Worm (Caenorhabditis elegans): ENCODE data around the gene apc-2.
A peak's percentile ranks its signal among the peaks of the same experiment; 100 is the strongest.

Gene apc-2

ce11 chrIII:8085355-8085754 lies 4.9 kb downstream of the apc-2 start, which contains the start of the genes K06H7.7 and grp-1:
Gene K06H7.7 (minus strand): TSS chrIII:8085475.
Gene grp-1 (plus strand): TSS chrIII:8085705.
- TF ChIP-seq nhr-12 (tag; optimal IDR thresholded peaks at IDR 0.05) (no peak), nhr-76 (tag; optimal IDR thresholded peaks at IDR 0.05) (no peak), sptf-1 (tag; optimal IDR thresholded peaks at IDR 0.05) (no peak), lin-32 (GFP tag; optimal IDR thresholded peaks at IDR 0.05) (no peak), snpc-4 (tag; optimal IDR thresholded peaks at IDR 0.05) (no peak), M03D4.4 (tag; optimal IDR thresholded peaks at IDR 0.05) (no peak), sem-2 (GFP tag; optimal IDR thresholded peaks at IDR 0.05) (no peak), mls-2 (tag; optimal IDR thresholded peaks at IDR 0.05) (no peak), nhr-237 (tag; optimal IDR thresholded peaks at IDR 0.05) (no peak), ces-1 (GFP tag; optimal IDR thresholded peaks at IDR 0.05) (peak; percentile 82), ceh-43 (GFP tag; optimal IDR thresholded peaks at IDR 0.05) (no peak), nhr-28 (tag; optimal IDR thresholded peaks at IDR 0.05) (no peak), ham-2 (GFP tag; optimal IDR thresholded peaks at IDR 0.05) (no peak), ceh-39 (tag; optimal IDR thresholded peaks at IDR 0.05) (no peak), unc-39 (tag; optimal IDR thresholded peaks at IDR 0.05) (no peak), mab-5 (tag; optimal IDR thresholded peaks at IDR 0.05) (no peak), pha-4 (tag; optimal IDR thresholded peaks at IDR 0.05) (peak; percentile 29), lsy-2 (tag; optimal IDR thresholded peaks at IDR 0.05) (peak; percentile 98), mep-1 (tag; optimal IDR thresholded peaks at IDR 0.05) (peak; percentile 25), drap-1 (GFP tag; optimal IDR thresholded peaks at IDR 0.05) (no peak)

DNA sequence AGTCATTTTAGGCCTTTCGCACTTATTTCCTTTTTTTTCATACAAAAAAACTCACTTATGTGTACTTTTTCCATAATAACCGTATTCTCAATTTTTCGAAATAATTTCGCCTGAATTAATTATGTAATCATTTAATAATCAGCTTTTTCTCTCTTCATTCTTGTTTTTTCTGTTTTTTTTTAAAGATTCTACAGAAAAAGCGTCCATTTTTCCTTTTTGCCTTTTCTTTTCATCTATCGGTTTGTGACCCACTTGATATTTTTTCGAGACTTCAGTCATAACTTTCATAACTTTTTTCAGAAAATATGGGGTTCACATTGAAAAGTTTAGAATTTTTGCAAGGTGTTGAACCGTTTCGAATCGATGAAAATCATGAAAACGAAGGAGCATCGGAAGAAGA lies 7.8 kb downstream of the apc-2 start, which contains the start of gene vms-1:
Gene vms-1 (plus strand): TSS at position 301 of the 400 bp plus-strand sequence.
- TF ChIP-seq lin-32 (GFP tag; optimal IDR thresholded peaks at IDR 0.05) (no peak), sem-2 (GFP tag; optimal IDR thresholded peaks at IDR 0.05) (no peak), elt-1 (tag; optimal IDR thresholded peaks at IDR 0.05; ENCODE audit: borderline replicate concordance, insufficient read depth) (no peak), lsy-2 (tag; optimal IDR thresholded peaks at IDR 0.05) (no peak), nhr-76 (tag; optimal IDR thresholded peaks at IDR 0.05) (no peak)

DNA sequence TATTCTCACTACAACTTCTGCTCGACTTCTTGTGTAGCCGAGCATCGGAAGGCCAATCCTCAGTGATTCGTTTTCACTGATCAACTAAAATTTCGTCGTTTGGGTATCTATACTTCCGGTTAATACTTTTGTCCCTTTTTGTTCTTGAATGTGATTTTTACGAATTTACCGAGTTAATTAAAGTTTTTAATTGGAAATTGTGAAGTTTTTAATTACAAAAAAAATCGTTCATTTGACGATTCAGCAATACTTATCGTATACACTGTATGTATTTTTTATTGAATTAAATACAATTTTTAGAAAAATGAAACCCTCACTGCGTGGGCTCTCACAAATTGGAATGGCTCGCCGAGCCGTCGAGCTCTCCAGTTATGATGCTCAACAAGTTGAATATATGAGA lies 11.0 kb downstream of the apc-2 start, which contains the start of gene idi-1:
Gene idi-1 (plus strand): TSS at position 301 of the 400 bp plus-strand sequence.
- TF ChIP-seq sem-2 (GFP tag; optimal IDR thresholded peaks at IDR 0.05) (no peak), pha-4 (tag; optimal IDR thresholded peaks at IDR 0.05) (no peak), mab-5 (tag; optimal IDR thresholded peaks at IDR 0.05) (no peak), zip-8 (tag; optimal IDR thresholded peaks at IDR 0.05) (no peak), flh-1 (GFP tag; optimal IDR thresholded peaks at IDR 0.05) (no peak), snpc-4 (tag; optimal IDR thresholded peaks at IDR 0.05) (no peak), ham-2 (GFP tag; optimal IDR thresholded peaks at IDR 0.05) (no peak), nhr-12 (tag; optimal IDR thresholded peaks at IDR 0.05) (no peak), unc-120 (tag; optimal IDR thresholded peaks at IDR 0.05; ENCODE audit: poor library complexity, severe bottlenecking) (no peak), nhr-76 (tag; optimal IDR thresholded peaks at IDR 0.05) (no peak), ceh-83 (GFP tag; optimal IDR thresholded peaks at IDR 0.05) (no peak), ceh-39 (tag; optimal IDR thresholded peaks at IDR 0.05) (no peak), cnd-1 (tag; optimal IDR thresholded peaks at IDR 0.05) (no peak), drap-1 (GFP tag; optimal IDR thresholded peaks at IDR 0.05) (no peak), lsy-2 (tag; optimal IDR thresholded peaks at IDR 0.05) (no peak), elt-1 (tag; optimal IDR thresholded peaks at IDR 0.05; ENCODE audit: borderline replicate concordance, insufficient read depth) (no peak), unc-39 (tag; optimal IDR thresholded peaks at IDR 0.05) (no peak), unc-62 (GFP tag; optimal IDR thresholded peaks at IDR 0.05) (no peak)

DNA sequence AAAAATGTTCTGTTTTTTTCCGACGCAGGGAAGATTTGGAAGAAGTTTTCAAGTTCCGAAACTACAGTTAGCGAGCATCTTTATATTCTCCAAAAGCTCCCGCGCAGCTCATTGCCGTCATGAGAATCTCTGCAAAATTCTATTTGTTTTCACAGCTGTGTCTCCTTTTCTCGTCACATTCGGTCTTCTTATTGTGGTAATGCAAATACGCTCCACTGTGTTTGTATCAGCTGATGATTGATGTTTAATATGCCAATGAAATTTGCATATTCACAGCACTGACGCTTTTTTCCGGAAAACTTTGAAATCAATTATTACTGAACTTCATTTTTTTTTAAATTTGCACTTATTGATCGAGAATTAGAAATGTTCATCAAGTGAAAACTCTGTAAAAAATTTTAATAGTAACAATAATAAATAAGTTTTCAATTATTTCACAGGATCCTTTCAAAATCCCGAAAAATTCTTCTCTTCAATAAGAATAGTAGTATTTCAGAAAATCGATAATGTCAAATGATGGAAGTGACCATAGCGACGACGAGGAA lies 12.7 kb downstream of the apc-2 start, which contains the start of gene K06H7.2:
Gene K06H7.2 (plus strand): TSS at position 495 of the 545 bp plus-strand sequence.
- TF ChIP-seq nhr-237 (tag; optimal IDR thresholded peaks at IDR 0.05) (peak; percentile 53), mls-2 (tag; optimal IDR thresholded peaks at IDR 0.05) (peak; percentile 19), unc-39 (tag; optimal IDR thresholded peaks at IDR 0.05) (no peak), pha-4 (tag; optimal IDR thresholded peaks at IDR 0.05) (peak; percentile 74), ces-1 (GFP tag; optimal IDR thresholded peaks at IDR 0.05) (peak; percentile 91), nhr-12 (tag; optimal IDR thresholded peaks at IDR 0.05) (no peak), hlh-1 (tag; optimal IDR thresholded peaks at IDR 0.05) (peak; percentile 53), lsy-2 (tag; optimal IDR thresholded peaks at IDR 0.05) (peak; percentile 77), mep-1 (tag; optimal IDR thresholded peaks at IDR 0.05) (peak; percentile 84), ceh-83 (GFP tag; optimal IDR thresholded peaks at IDR 0.05) (no peak), lin-13 (tag; optimal IDR thresholded peaks at IDR 0.05) (no peak), unc-62 (GFP tag; optimal IDR thresholded peaks at IDR 0.05) (peak; percentile 74)

ce11 chrIII:8098116-8098515 lies 17.7 kb downstream of the apc-2 start, which contains the start of gene K06H7.8:
Gene K06H7.8 (minus strand): TSS chrIII:8098216.
- no peak for TF ChIP-seq ces-1 (GFP tag; optimal IDR thresholded peaks at IDR 0.05)
- TF ChIP-seq bed-3 (GFP tag; optimal IDR thresholded peaks at IDR 0.05) = no peak
- no peak for TF ChIP-seq flh-1 (GFP tag; optimal IDR thresholded peaks at IDR 0.05)
- no peak for TF ChIP-seq unc-120 (tag; optimal IDR thresholded peaks at IDR 0.05; ENCODE audit: poor library complexity, severe bottlenecking)
- no peak for TF ChIP-seq lin-32 (GFP tag; optimal IDR thresholded peaks at IDR 0.05)
- no peak for TF ChIP-seq ham-2 (GFP tag; optimal IDR thresholded peaks at IDR 0.05)
- no peak for TF ChIP-seq ceh-83 (GFP tag; optimal IDR thresholded peaks at IDR 0.05)
- TF ChIP-seq unc-62 (GFP tag; optimal IDR thresholded peaks at IDR 0.05) = no peak
- TF ChIP-seq elt-1 (tag; optimal IDR thresholded peaks at IDR 0.05; ENCODE audit: borderline replicate concordance, insufficient read depth) = no peak
- TF ChIP-seq drap-1 (GFP tag; optimal IDR thresholded peaks at IDR 0.05) = no peak
- TF ChIP-seq nhr-28 (tag; optimal IDR thresholded peaks at IDR 0.05) = no peak
- TF ChIP-seq pha-4 (tag; optimal IDR thresholded peaks at IDR 0.05) = no peak
- TF ChIP-seq sem-2 (GFP tag; optimal IDR thresholded peaks at IDR 0.05) = no peak
- TF ChIP-seq elt-3 (tag; optimal IDR thresholded peaks at IDR 0.05) = no peak
- no peak for TF ChIP-seq zip-8 (tag; optimal IDR thresholded peaks at IDR 0.05)
- no peak for TF ChIP-seq nhr-76 (tag; optimal IDR thresholded peaks at IDR 0.05)
- no peak for TF ChIP-seq ztf-11 (tag; optimal IDR thresholded peaks at IDR 0.05)
- no peak for TF ChIP-seq ceh-39 (tag; optimal IDR thresholded peaks at IDR 0.05)
- no peak for TF ChIP-seq M03D4.4 (tag; optimal IDR thresholded peaks at IDR 0.05)

Data from whole organism, mixed stage, embryonic.